Worm (Caenorhabditis elegans) whole organism, mixed stage, embryonic: ENCODE results near the gene C16B8.3.

Experiments used
- bed-3 ChIP-seq: fragments of 200-800 bp; sonication (Bioruptor generic); optimal IDR thresholded peaks from 3 replicates; lab custom pipeline; 2018; ENCODE audit warnings: mild to moderate bottlenecking, missing genetic modification characterization, moderate library complexity, missing compliant biosample characterization
- ceh-39 ChIP-seq: fragments of 150-350 bp; optimal IDR thresholded peaks from 2 replicates; lab custom pipeline; 2014; ENCODE audit warnings: missing biosample characterization, missing genetic modification characterization
- ces-1 ChIP-seq: fragments of 150-350 bp; optimal IDR thresholded peaks from 2 replicates; lab custom pipeline; 2014; ENCODE audit warnings: missing biosample characterization, missing genetic modification reagents, missing genetic modification characterization
- hlh-1 ChIP-seq: fragments of 150-350 bp; optimal IDR thresholded peaks from 2 replicates; lab custom pipeline; 2014; ENCODE audit warnings: missing biosample characterization, missing genetic modification reagents, missing genetic modification characterization
- lin-13 ChIP-seq: fragments of 150-350 bp; optimal IDR thresholded peaks from 2 replicates; lab custom pipeline; 2014; ENCODE audit warnings: missing biosample characterization, missing genetic modification characterization
- mab-5 ChIP-seq: fragments of 150-350 bp; optimal IDR thresholded peaks from 2 replicates; lab custom pipeline; 2014; ENCODE audit warnings: missing biosample characterization, missing genetic modification characterization
- nhr-237 ChIP-seq: fragments of 150-350 bp; optimal IDR thresholded peaks from 2 replicates; lab custom pipeline; 2014; ENCODE audit warnings: missing biosample characterization, missing genetic modification characterization

ce11 chrX:3968209-3968960, at the start of gene C16B8.3:
- TF ChIP-seq lin-13 (tag; lab: Kevin White, UChicago) = no peak
- TF ChIP-seq ceh-39 = no peak
- TF ChIP-seq bed-3 = no peak
- TF ChIP-seq hlh-1 (tag; lab: Kevin White, UChicago) = no peak
- no peak for TF ChIP-seq nhr-237 (tag; lab: Kevin White, UChicago)
- TF ChIP-seq ces-1 (GFP tag; lab: Kevin White, UChicago) = no peak
- no peak for TF ChIP-seq mab-5
